Worm (Caenorhabditis elegans): ENCODE results near the gene T21C12.8.

T21C12.8 gene

ce11 chrIII:10524823-10525222 is 28.0 kb downstream of the T21C12.8 start:
- no peak for TF ChIP-seq sdc-2 (tag; optimal IDR thresholded peaks at IDR 0.05)
- no peak for TF ChIP-seq ztf-16 (tag; optimal IDR thresholded peaks at IDR 0.05)
- no peak for TF ChIP-seq C08G9.2 (tag; optimal IDR thresholded peaks at IDR 0.05)

- TF ChIP-seq unc-42 (tag; optimal IDR thresholded peaks at IDR 0.05) (no peak), ceh-18 (tag; optimal IDR thresholded peaks at IDR 0.05) (no peak), unc-86 (tag; optimal IDR thresholded peaks at IDR 0.05) (no peak), pqm-1 (tag; optimal IDR thresholded peaks at IDR 0.05) (no peak), hlh-15 (tag; optimal IDR thresholded peaks at IDR 0.05) (no peak), ceh-14 (tag; optimal IDR thresholded peaks at IDR 0.05) (no peak), ceh-6 (GFP tag; optimal IDR thresholded peaks at IDR 0.05) (no peak), ref-2 (tag; optimal IDR thresholded peaks at IDR 0.05) (no peak), nfya-1 (tag; optimal IDR thresholded peaks at IDR 0.05) (no peak), ceh-9 (tag; optimal IDR thresholded peaks at IDR 0.05) (no peak), elt-4 (tag; optimal IDR thresholded peaks at IDR 0.05) (no peak), fax-1 (tag; optimal IDR thresholded peaks at IDR 0.05) (no peak), C08G9.2 (tag; optimal IDR thresholded peaks at IDR 0.05) (no peak), pha-2 (tag; optimal IDR thresholded peaks at IDR 0.05) (no peak), lin-11 (tag; optimal IDR thresholded peaks at IDR 0.05) (no peak)
Measured at ce11 chrIII:10523025-10523424, 29.8 kb downstream of the T21C12.8 start.

ce11 chrIII:10521219-10521618 is 31.6 kb downstream of the T21C12.8 start:
- TF ChIP-seq dve-1 (tag; optimal IDR thresholded peaks at IDR 0.05) (peak; percentile 53), sdc-2 (tag; optimal IDR thresholded peaks at IDR 0.05) (no peak)

ce11 chrIII:10520523-10520922 is 32.3 kb downstream of the T21C12.8 start, which contains the start of gene unc-49:
Gene unc-49, plus strand, starts transcription at chrIII:10520762.
- peak; percentile 12 for TF ChIP-seq C08G9.2 (tag; optimal IDR thresholded peaks at IDR 0.05)
- TF ChIP-seq pros-1 (tag; optimal IDR thresholded peaks at IDR 0.05): no peak
- TF ChIP-seq syd-9 (tag; optimal IDR thresholded peaks at IDR 0.05): peak; percentile 41
- TF ChIP-seq ceh-18 (tag; optimal IDR thresholded peaks at IDR 0.05): peak; percentile 26

ce11 chrIII:10519615-10520014 is 33.2 kb downstream of the T21C12.8 start:
- TF ChIP-seq ceh-34 (tag; optimal IDR thresholded peaks at IDR 0.05) (peak; percentile 43), rnt-1 (tag; optimal IDR thresholded peaks at IDR 0.05) (no peak)

- TF ChIP-seq pat-9 (tag; optimal IDR thresholded peaks at IDR 0.05) (no peak), fkh-10 (GFP tag; optimal IDR thresholded peaks at IDR 0.05) (no peak), ama-1 (optimal IDR thresholded peaks at IDR 0.05) (no peak), ceh-18 (tag; optimal IDR thresholded peaks at IDR 0.05) (no peak), ceh-31 (tag; optimal IDR thresholded peaks at IDR 0.05) (no peak), syd-9 (tag; optimal IDR thresholded peaks at IDR 0.05) (no peak), rnt-1 (tag; optimal IDR thresholded peaks at IDR 0.05) (no peak), T23F11.4 (GFP tag; optimal IDR thresholded peaks at IDR 0.05) (no peak), ceh-2 (tag; optimal IDR thresholded peaks at IDR 0.05) (no peak), pqm-1 (tag; optimal IDR thresholded peaks at IDR 0.05) (no peak), tbx-2 (tag; optimal IDR thresholded peaks at IDR 0.05) (no peak), unc-55 (GFP tag; optimal IDR thresholded peaks at IDR 0.05) (no peak), lim-6 (tag; optimal IDR thresholded peaks at IDR 0.05) (no peak), sox-4 (tag; optimal IDR thresholded peaks at IDR 0.05) (no peak), C08G9.2 (tag; optimal IDR thresholded peaks at IDR 0.05) (no peak), unc-3 (GFP tag; conservative IDR thresholded peaks at IDR 0.05) (no peak), unc-3 (tag; optimal IDR thresholded peaks at IDR 0.05) (no peak), unc-86 (tag; optimal IDR thresholded peaks at IDR 0.05) (no peak), ahr-1 (tag; optimal IDR thresholded peaks at IDR 0.05) (no peak), hlh-6 (tag; optimal IDR thresholded peaks at IDR 0.05) (no peak), ceh-9 (tag; optimal IDR thresholded peaks at IDR 0.05) (no peak)
Measured at ce11 chrIII:10518884-10519283, 33.9 kb downstream of the T21C12.8 start.
